Worm (Caenorhabditis elegans) whole organism, young adult: Measurements from ENCODE around the gene fsn-1.

Experiments used
- B0336.3 ChIP-seq: fragments of 200-800 bp; sonication (Bioruptor generic); IDR thresholded peaks from 2 replicates; pipeline ENCODE4 v1.3.6; 2022; ENCODE audit warnings: missing genetic modification characterization, missing compliant biosample characterization
- C17E4.6 ChIP-seq: fragments of 200-800 bp; sonication (Bioruptor generic); IDR thresholded peaks from 2 replicates; pipeline ENCODE4 v1.3.6; 2022; ENCODE audit warnings: missing genetic modification reagents, missing genetic modification characterization, missing compliant biosample characterization
- D2030.7 ChIP-seq: fragments of 200-800 bp; sonication (Bioruptor generic); IDR thresholded peaks from 2 replicates; pipeline ENCODE4 v1.3.6; 2022; ENCODE audit warnings: missing genetic modification reagents, missing genetic modification characterization, missing compliant biosample characterization
- F23B12.7 ChIP-seq: sonication (generic microtip); optimal IDR thresholded peaks from 2 replicates; lab custom pipeline; 2017; ENCODE audit warnings: missing genetic modification characterization, mild to moderate bottlenecking, missing compliant biosample characterization, antibody characterized with exemption, moderate library complexity; ENCODE audit not compliant: insufficient read depth
- F33H1.4 ChIP-seq: fragments of 200-800 bp; sonication (Bioruptor generic); IDR thresholded peaks from 2 replicates; pipeline ENCODE4 v1.3.6; 2022; ENCODE audit warnings: missing genetic modification reagents, missing genetic modification characterization, missing compliant biosample characterization
- F37B4.10 ChIP-seq: fragments of 200-800 bp; sonication (Bioruptor generic); IDR thresholded peaks from 2 replicates; pipeline ENCODE4 v1.3.6; 2022; ENCODE audit warnings: missing genetic modification characterization, missing compliant biosample characterization
- F49E8.2 ChIP-seq: sonication (generic microtip); optimal IDR thresholded peaks from 3 replicates; lab custom pipeline; 2017; ENCODE audit warnings: missing genetic modification characterization, mild to moderate bottlenecking, missing compliant biosample characterization, antibody characterized with exemption, moderate library complexity; ENCODE audit not compliant: insufficient read depth
- Y67H2A.10 ChIP-seq: fragments of 200-800 bp; sonication (Bioruptor generic); conservative IDR thresholded peaks from 2 replicates; pipeline ENCODE4 v1.3.6; 2022; ENCODE audit warnings: missing genetic modification reagents, missing genetic modification characterization, missing compliant biosample characterization
- ZK185.1 ChIP-seq: sonication (generic microtip); optimal IDR thresholded peaks from 2 replicates; lab custom pipeline; 2016; ENCODE audit warnings: mild to moderate bottlenecking, missing genetic modification characterization, missing compliant biosample characterization; ENCODE audit not compliant: poor library complexity, severe bottlenecking
- ceh-100 ChIP-seq: fragments of 200-800 bp; sonication (Bioruptor generic); IDR thresholded peaks from 2 replicates; pipeline ENCODE4 v1.3.6; 2022; ENCODE audit warnings: missing genetic modification reagents, missing genetic modification characterization, missing compliant biosample characterization
- ceh-40 ChIP-seq: fragments of 200-800 bp; sonication (Bioruptor generic); IDR thresholded peaks from 2 replicates; pipeline ENCODE4 v1.3.6; 2022; ENCODE audit warnings: missing genetic modification characterization, missing compliant biosample characterization
- chd-7 ChIP-seq: sonication (generic microtip); optimal IDR thresholded peaks from 2 replicates; lab custom pipeline; 2016; ENCODE audit warnings: mild to moderate bottlenecking, missing genetic modification characterization, moderate library complexity, missing compliant biosample characterization
- efl-1 ChIP-seq: fragments of 150-350 bp; optimal IDR thresholded peaks from 2 replicates; lab custom pipeline; 2014; ENCODE audit warnings: missing biosample characterization, missing genetic modification reagents, missing genetic modification characterization
- egrh-3 ChIP-seq: fragments of 200-800 bp; sonication (Bioruptor generic); IDR thresholded peaks from 2 replicates; pipeline ENCODE4 v1.3.6; 2022; ENCODE audit warnings: missing genetic modification reagents, missing genetic modification characterization, missing compliant biosample characterization
- ets-4 ChIP-seq: fragments of 200-800 bp; sonication (Bioruptor generic); optimal IDR thresholded peaks from 2 replicates; lab custom pipeline; 2018; ENCODE audit warnings: mild to moderate bottlenecking, missing genetic modification characterization, missing compliant biosample characterization
- fkh-3 ChIP-seq: sonication (generic microtip); optimal IDR thresholded peaks from 2 replicates; lab custom pipeline; 2016; ENCODE audit warnings: mild to moderate bottlenecking, missing genetic modification characterization, missing compliant biosample characterization
- him-1 ChIP-seq: sonication (generic microtip); optimal IDR thresholded peaks from 2 replicates; lab custom pipeline; 2016; ENCODE audit warnings: missing genotype, missing genetic modification reagents, missing genetic modification characterization, missing compliant biosample characterization
- hmg-1.2 ChIP-seq: fragments of 200-800 bp; sonication (Bioruptor generic); IDR thresholded peaks from 2 replicates; pipeline ENCODE4 v1.3.6; 2022; ENCODE audit warnings: missing genetic modification reagents, missing genetic modification characterization, missing compliant biosample characterization
- lin-26 ChIP-seq: fragments of 200-800 bp; sonication (Bioruptor generic); IDR thresholded peaks from 2 replicates; pipeline ENCODE4 v1.3.6; 2022; ENCODE audit warnings: missing genetic modification reagents, missing genetic modification characterization, missing compliant biosample characterization
- lin-54 ChIP-seq: fragments of 200-800 bp; sonication (Bioruptor generic); optimal IDR thresholded peaks from 2 replicates; lab custom pipeline; 2018; ENCODE audit warnings: mild to moderate bottlenecking, missing genetic modification characterization, missing compliant biosample characterization
- lsl-1 ChIP-seq: fragments of 200-800 bp; sonication (Bioruptor generic); optimal IDR thresholded peaks from 2 replicates; lab custom pipeline; 2018; ENCODE audit warnings: mild to moderate bottlenecking, missing genetic modification characterization, moderate library complexity, missing compliant biosample characterization
- madf-3 ChIP-seq: fragments of 200-800 bp; sonication (Bioruptor generic); IDR thresholded peaks from 2 replicates; pipeline ENCODE4 v1.3.6; 2022; ENCODE audit warnings: missing genetic modification reagents, missing genetic modification characterization, missing compliant biosample characterization
- madf-6 ChIP-seq: fragments of 200-800 bp; sonication (Bioruptor generic); IDR thresholded peaks from 2 replicates; pipeline ENCODE4 v1.3.6; 2022; ENCODE audit warnings: missing genetic modification reagents, missing genetic modification characterization, missing compliant biosample characterization
- madf-8 ChIP-seq: fragments of 200-800 bp; sonication (Bioruptor generic); conservative IDR thresholded peaks from 2 replicates; pipeline ENCODE4 v1.3.6; 2022; ENCODE audit warnings: missing genetic modification reagents, missing genetic modification characterization, missing compliant biosample characterization
- mxl-1 ChIP-seq: sonication (generic microtip); optimal IDR thresholded peaks from 2 replicates; lab custom pipeline; 2016; ENCODE audit warnings: missing genetic modification characterization, missing compliant biosample characterization
- nfya-1 ChIP-seq: sonication (generic microtip); optimal IDR thresholded peaks from 2 replicates; lab custom pipeline; 2017; ENCODE audit warnings: antibody characterized with exemption, missing compliant biosample characterization, missing genetic modification characterization, borderline replicate concordance; ENCODE audit not compliant: insufficient read depth
- nfyb-1 ChIP-seq: fragments of 200-800 bp; sonication (Bioruptor generic); IDR thresholded peaks from 2 replicates; pipeline ENCODE4 v1.3.6; 2022; ENCODE audit warnings: missing genetic modification reagents, missing genetic modification characterization, missing compliant biosample characterization
- nhr-179 ChIP-seq: sonication (generic microtip); optimal IDR thresholded peaks from 2 replicates; lab custom pipeline; 2016; ENCODE audit warnings: mild to moderate bottlenecking, missing genetic modification characterization, missing compliant biosample characterization
- pbrm-1 ChIP-seq: fragments of 200-800 bp; sonication (Bioruptor generic); IDR thresholded peaks from 2 replicates; pipeline ENCODE4 v1.3.6; 2022; ENCODE audit warnings: missing genetic modification reagents, missing genetic modification characterization, missing compliant biosample characterization
- pha-4 ChIP-seq: fragments of 150-350 bp; sonication (generic microtip); optimal IDR thresholded peaks from 2 replicates; lab custom pipeline; 2014; ENCODE audit warnings: missing biosample characterization, missing genetic modification reagents, missing genetic modification characterization
- rcor-1 ChIP-seq: fragments of 200-800 bp; sonication (Bioruptor generic); IDR thresholded peaks from 2 replicates; pipeline ENCODE4 v1.3.6; 2022; ENCODE audit warnings: missing genetic modification reagents, missing genetic modification characterization, missing compliant biosample characterization
- snpc-1.1 ChIP-seq: sonication (generic microtip); optimal IDR thresholded peaks from 2 replicates; lab custom pipeline; 2017; ENCODE audit warnings: missing genetic modification characterization, mild to moderate bottlenecking, missing compliant biosample characterization, antibody characterized with exemption, moderate library complexity, missing genotype, missing genetic modification reagents; ENCODE audit not compliant: insufficient read depth
- somi-1 ChIP-seq: fragments of 200-800 bp; sonication (Bioruptor generic); optimal IDR thresholded peaks from 2 replicates; lab custom pipeline; 2018; ENCODE audit warnings: mild to moderate bottlenecking, missing genetic modification characterization, missing compliant biosample characterization
- zfh-2 ChIP-seq: fragments of 200-800 bp; sonication (Bioruptor generic); conservative IDR thresholded peaks from 2 replicates; pipeline ENCODE4 v1.3.6; 2022; ENCODE audit warnings: missing genetic modification reagents, missing genetic modification characterization, missing compliant biosample characterization
- ztf-18 ChIP-seq: sonication (generic microtip); optimal IDR thresholded peaks from 2 replicates; lab custom pipeline; 2016; ENCODE audit warnings: missing genotype, mild to moderate bottlenecking, missing genetic modification characterization, missing compliant biosample characterization
- ztf-28 ChIP-seq: fragments of 200-800 bp; sonication (Bioruptor generic); IDR thresholded peaks from 2 replicates; pipeline ENCODE4 v1.3.6; 2022; ENCODE audit warnings: missing genetic modification reagents, missing genetic modification characterization, missing compliant biosample characterization
- ztf-3 ChIP-seq: fragments of 200-800 bp; sonication (Bioruptor generic); optimal IDR thresholded peaks from 2 replicates; lab custom pipeline; 2018; ENCODE audit warnings: mild to moderate bottlenecking, missing genetic modification characterization, missing compliant biosample characterization
- ztf-6 ChIP-seq: fragments of 200-800 bp; sonication (Bioruptor generic); IDR thresholded peaks from 2 replicates; pipeline ENCODE4 v1.3.6; 2022; ENCODE audit warnings: missing genetic modification reagents, missing genetic modification characterization, missing compliant biosample characterization

The fsn-1 gene

ce11 chrIII:4944213-4944612 lies 7.1 kb downstream of the fsn-1 start, which contains the start of gene ntl-9:
Gene ntl-9, plus strand, starts transcription at chrIII:4944513.
- TF ChIP-seq rcor-1 (GFP tag; lab: Robert Waterston, UW) (no peak), snpc-1.1 (tag; lab: Kevin White, UChicago) (no peak), madf-3 (GFP tag; lab: Robert Waterston, UW) (no peak), mxl-1 (tag; lab: Kevin White, UChicago) (no peak), ztf-18 (tag; lab: Kevin White, UChicago) (no peak), ceh-40 (no peak), madf-8 (GFP tag; lab: Robert Waterston, UW) (no peak), F23B12.7 (tag; lab: Kevin White, UChicago) (no peak), nfyb-1 (no peak), ets-4 (no peak), pha-4 (tag; lab: Kevin White, UChicago) (no peak), ztf-3 (GFP tag; lab: Kevin White, UChicago) (no peak), F37B4.10 (GFP tag; lab: Robert Waterston, UW) (no peak), somi-1 (GFP tag; lab: Kevin White, UChicago) (no peak), F49E8.2 (tag; lab: Kevin White, UChicago) (no peak), ZK185.1 (tag; lab: Kevin White, UChicago) (no peak), lin-54 (GFP tag; lab: Kevin White, UChicago) (no peak)

ce11 chrIII:4947352-4947751 lies 10.2 kb downstream of the fsn-1 start:
- TF ChIP-seq ztf-6 (GFP tag; lab: Robert Waterston, UW) (peak; percentile 11; the same call in 1 of the 2 replicates), ceh-100 (GFP tag; lab: Robert Waterston, UW) (peak; percentile 50), F33H1.4 (GFP tag; lab: Robert Waterston, UW) (0 out of 2 replicates have a peak, but pooled peaks have one; percentile 8), F37B4.10 (GFP tag; lab: Robert Waterston, UW) (no peak), rcor-1 (GFP tag; lab: Robert Waterston, UW) (0 out of 2 replicates have a peak, but pooled peaks have one; percentile 15), C17E4.6 (GFP tag; lab: Robert Waterston, UW) (0 out of 2 replicates have a peak, but pooled peaks have one; percentile 20), nfya-1 (tag; lab: Kevin White, UChicago) (no peak), lsl-1 (GFP tag; lab: Kevin White, UChicago) (no peak), pbrm-1 (0 out of 2 replicates have a peak, but pooled peaks have one; percentile 35), ztf-28 (GFP tag; lab: Robert Waterston, UW) (0 out of 2 replicates have a peak, but pooled peaks have one; percentile 21), chd-7 (tag; lab: Kevin White, UChicago) (peak; percentile 56), B0336.3 (GFP tag; lab: Robert Waterston, UW) (peak; percentile 56; the same call in 1 of the 2 replicates), nhr-179 (no peak), madf-6 (GFP tag; lab: Robert Waterston, UW) (peak; percentile 45), lin-26 (GFP tag; lab: Robert Waterston, UW) (peak; percentile 48; the same call in 1 of the 2 replicates), zfh-2 (peak; percentile 87), him-1 (tag; lab: Kevin White, UChicago) (peak; percentile 5), fkh-3 (tag; lab: Kevin White, UChicago) (peak; percentile 20), egrh-3 (GFP tag; lab: Robert Waterston, UW) (peak; percentile 71)

ce11 chrIII:4948631-4949030 lies 11.5 kb downstream of the fsn-1 start:
- TF ChIP-seq egrh-3 (GFP tag; lab: Robert Waterston, UW), result peak; percentile 63; the same call in 1 of the 2 replicates
- TF ChIP-seq efl-1 (GFP tag; lab: Kevin White, UChicago), result peak; percentile 48
- TF ChIP-seq madf-6 (GFP tag; lab: Robert Waterston, UW), result peak; percentile 50; the same call in 1 of the 2 replicates
- peak; percentile 90 for TF ChIP-seq zfh-2
- TF ChIP-seq ZK185.1 (tag; lab: Kevin White, UChicago), result no peak
- peak; percentile 52; the same call in 1 of the 2 replicates for TF ChIP-seq hmg-1.2
- TF ChIP-seq rcor-1 (GFP tag; lab: Robert Waterston, UW), result no peak
- TF ChIP-seq Y67H2A.10 (GFP tag; lab: Robert Waterston, UW), result no peak
- TF ChIP-seq D2030.7 (GFP tag; lab: Robert Waterston, UW), result peak; percentile 25; the same call in 1 of the 2 replicates
- no peak for TF ChIP-seq lsl-1 (GFP tag; lab: Kevin White, UChicago)
